Fruit fly (Drosophila melanogaster) whole organism, adult: ENCODE data around the gene RpL35.
A peak's percentile ranks its signal among the peaks of the same experiment; 100 is the strongest.

Source experiments
- CG11617 ChIP-seq: fragments of 200-800 bp; sonication (Bioruptor generic); optimal IDR thresholded peaks from 2 replicates; lab custom pipeline; 2017; ENCODE audit warnings: mild to moderate bottlenecking, missing biosample characterization, missing genetic modification reagents, missing genetic modification characterization
- CG12768 ChIP-seq: fragments of 200-800 bp; sonication (Bioruptor generic); optimal IDR thresholded peaks from 2 replicates; lab custom pipeline; 2017; ENCODE audit warnings: missing biosample characterization, missing genetic modification characterization, mild to moderate bottlenecking, moderate library complexity, missing genetic modification reagents
- CG14711 ChIP-seq: fragments of 200-800 bp; sonication (Bioruptor generic); optimal IDR thresholded peaks from 2 replicates; lab custom pipeline; 2018; ENCODE audit warnings: missing biosample characterization, mild to moderate bottlenecking, missing genetic modification characterization, moderate library complexity
- CG1620 ChIP-seq: fragments of 200-800 bp; sonication (Bioruptor generic); optimal IDR thresholded peaks from 2 replicates; lab custom pipeline; 2016; ENCODE audit warnings: missing biosample characterization, missing genetic modification characterization
- CG33017 ChIP-seq: fragments of 200-800 bp; sonication (Bioruptor generic); optimal IDR thresholded peaks from 2 replicates; lab custom pipeline; 2018; ENCODE audit warnings: missing biosample characterization, mild to moderate bottlenecking, missing genetic modification characterization, moderate library complexity
- CG5204 ChIP-seq: fragments of 200-800 bp; sonication (Bioruptor generic); optimal IDR thresholded peaks from 2 replicates; lab custom pipeline; 2016; ENCODE audit warnings: missing biosample characterization, missing genetic modification characterization
- CG7045 ChIP-seq: fragments of 200-800 bp; sonication (Bioruptor generic); optimal IDR thresholded peaks from 2 replicates; lab custom pipeline; 2017; ENCODE audit warnings: missing biosample characterization, mild to moderate bottlenecking, missing genetic modification characterization
- CG7101 ChIP-seq: fragments of 200-800 bp; sonication (Bioruptor generic); optimal IDR thresholded peaks from 2 replicates; lab custom pipeline; 2018; ENCODE audit warnings: missing biosample characterization, mild to moderate bottlenecking, missing genetic modification characterization, moderate library complexity
- Clk ChIP-seq: fragments of 200-800 bp; sonication (Bioruptor generic); optimal IDR thresholded peaks from 2 replicates; lab custom pipeline; 2017; ENCODE audit warnings: missing biosample characterization, missing genetic modification characterization
- Crg-1 ChIP-seq: fragments of 200-800 bp; sonication (Bioruptor generic); optimal IDR thresholded peaks from 2 replicates; lab custom pipeline; 2016; ENCODE audit warnings: missing biosample characterization, missing genetic modification characterization
- Hr96 ChIP-seq: fragments of 200-800 bp; sonication (Bioruptor generic); optimal IDR thresholded peaks from 2 replicates; lab custom pipeline; 2016; ENCODE audit warnings: missing biosample characterization, missing genetic modification characterization
- Mnt ChIP-seq: fragments of 200-800 bp; sonication (Bioruptor generic); optimal IDR thresholded peaks from 2 replicates; lab custom pipeline; 2016; ENCODE audit warnings: missing biosample characterization, mild to moderate bottlenecking, missing genetic modification characterization
- bab1 ChIP-seq: fragments of 200-800 bp; sonication (Bioruptor generic); optimal IDR thresholded peaks from 3 replicates; lab custom pipeline; 2019; ENCODE audit warnings: missing biosample characterization, mild to moderate bottlenecking, missing genetic modification characterization, moderate library complexity
- cic ChIP-seq: fragments of 200-800 bp; sonication (Bioruptor generic); optimal IDR thresholded peaks from 2 replicates; lab custom pipeline; 2017; ENCODE audit warnings: missing biosample characterization, mild to moderate bottlenecking, missing genetic modification characterization, moderate library complexity
- cnc ChIP-seq, 2 experiments: fragments of >200 bp; optimal IDR thresholded peaks; 2 replicates each; lab custom pipeline; 2017
- kay ChIP-seq: fragments of 200-800 bp; sonication (Bioruptor generic); peaks from one replicate; lab custom pipeline; 2016; ENCODE audit warnings: missing biosample characterization, missing genetic modification characterization, borderline replicate concordance
- ovo ChIP-seq: fragments of 200-800 bp; sonication (Bioruptor generic); optimal IDR thresholded peaks from 2 replicates; lab custom pipeline; 2016; ENCODE audit warnings: missing biosample characterization, missing genetic modification characterization
- pad ChIP-seq: fragments of 200-800 bp; sonication (Bioruptor generic); optimal IDR thresholded peaks from 3 replicates; lab custom pipeline; 2017; ENCODE audit warnings: missing biosample characterization, missing genetic modification characterization, mild to moderate bottlenecking, moderate library complexity, missing genetic modification reagents
- tj ChIP-seq: fragments of 200-800 bp; sonication (Bioruptor generic); optimal IDR thresholded peaks from 3 replicates; lab custom pipeline; 2017; ENCODE audit warnings: missing biosample characterization, mild to moderate bottlenecking, missing genetic modification characterization, moderate library complexity
- toe ChIP-seq: fragments of 200-800 bp; sonication (Bioruptor generic); optimal IDR thresholded peaks from 2 replicates; lab custom pipeline; 2016; ENCODE audit warnings: missing biosample characterization, missing genetic modification characterization

RpL35 gene

dm6 chrX:5679079-5679932 is 7.1 kb downstream of the RpL35 start:
- TF ChIP-seq Crg-1 (GFP tag; lab: Kevin White, UChicago) = no peak
- TF ChIP-seq Clk (GFP tag; lab: Kevin White, UChicago) = no peak
- no peak for TF ChIP-seq cnc (optimal IDR thresholded peaks at IDR 0.05; lab: Kevin White, UChicago)
- peak; percentile 29 for TF ChIP-seq tj (GFP tag; lab: Kevin White, UChicago)
- peak; percentile 44 for TF ChIP-seq bab1 (GFP tag; lab: Kevin White, UChicago)
- peak; percentile 96 for TF ChIP-seq pad
- TF ChIP-seq CG33017 (tag; lab: Kevin White, UChicago) = no peak
- TF ChIP-seq cic = no peak

- no peak for TF ChIP-seq CG11617
- no peak for TF ChIP-seq CG7045 (GFP tag; lab: Kevin White, UChicago)
- TF ChIP-seq CG5204 (GFP tag; lab: Kevin White, UChicago) = no peak
- no peak for TF ChIP-seq cic
Observed at dm6 chrX:5679933-5680667, 7.9 kb downstream of the RpL35 start, which contains the start of the genes Tre1 and Gr5a. TSS of gene Tre1 (minus strand) at chrX:5679977. TSS of gene Gr5a (plus strand) at chrX:5680617.

dm6 chrX:5682940-5683339 is 10.7 kb downstream of the RpL35 start, which contains the start of gene CG42449:
TSS of gene CG42449 (plus strand) at chrX:5683240.
- TF ChIP-seq cic = no peak
- no peak for TF ChIP-seq CG7101 (tag; lab: Kevin White, UChicago)
- no peak for TF ChIP-seq CG12768 (GFP tag; lab: Kevin White, UChicago)
- no peak for TF ChIP-seq Clk (GFP tag; lab: Kevin White, UChicago)
- no peak for TF ChIP-seq CG33017 (tag; lab: Kevin White, UChicago)
- no peak for TF ChIP-seq Mnt (GFP tag; lab: Kevin White, UChicago)
- no peak for TF ChIP-seq CG14711 (tag; lab: Kevin White, UChicago)

- TF ChIP-seq pad (peak; percentile 29), tj (GFP tag; lab: Kevin White, UChicago) (no peak), cic (no peak), CG7045 (GFP tag; lab: Kevin White, UChicago) (no peak), CG1620 (GFP tag; lab: Kevin White, UChicago) (peak; percentile 42), Hr96 (GFP tag; lab: Kevin White, UChicago) (no peak), bab1 (GFP tag; lab: Kevin White, UChicago) (peak; percentile 25), CG12768 (GFP tag; lab: Kevin White, UChicago) (no peak), ovo (GFP tag; lab: Kevin White, UChicago) (no peak), kay (no peak), Mnt (GFP tag; lab: Kevin White, UChicago) (no peak), toe (GFP tag; lab: Kevin White, UChicago) (peak; percentile 62), CG5204 (GFP tag; lab: Kevin White, UChicago) (no peak), Crg-1 (GFP tag; lab: Kevin White, UChicago) (peak; percentile 9), CG7101 (tag; lab: Kevin White, UChicago) (peak; percentile 42), Clk (GFP tag; lab: Kevin White, UChicago) (no peak), CG14711 (tag; lab: Kevin White, UChicago) (peak; percentile 54), CG11617 (peak; percentile 37), CG33017 (tag; lab: Kevin White, UChicago) (no peak), cnc (optimal IDR thresholded peaks at IDR 0.05; lab: Kevin White, UChicago) (no peak)
Observed at dm6 chrX:5689417-5690215, 17.4 kb downstream of the RpL35 start, which contains the start of the genes PGAP1 and cv. TSS of gene PGAP1 (minus strand) at chrX:5689473. TSS of gene cv (plus strand) at chrX:5690002.

- TF ChIP-seq CG33017 (tag; lab: Kevin White, UChicago) = no peak
- TF ChIP-seq Hr96 (GFP tag; lab: Kevin White, UChicago) = no peak
- TF ChIP-seq pad = no peak
- no peak for TF ChIP-seq Mnt (GFP tag; lab: Kevin White, UChicago)
- TF ChIP-seq cic = no peak
- TF ChIP-seq Clk (GFP tag; lab: Kevin White, UChicago) = no peak
- no peak for TF ChIP-seq tj (GFP tag; lab: Kevin White, UChicago)
- no peak for TF ChIP-seq bab1 (GFP tag; lab: Kevin White, UChicago)
Observed at dm6 chrX:5690216-5690523, 18.0 kb downstream of the RpL35 start.
